Worm (Caenorhabditis elegans) whole organism, L2 larva: Measurements from ENCODE around the gene pmp-4.

Source experiments
- C34F6.9 ChIP-seq: fragments of 150-350 bp; optimal IDR thresholded peaks from 2 replicates; lab custom pipeline; 2014; ENCODE audit warnings: missing biosample characterization, missing genetic modification characterization
- F13H6.1 ChIP-seq: sonication (generic microtip); optimal IDR thresholded peaks from 2 replicates; lab custom pipeline; 2016; ENCODE audit warnings: missing genetic modification characterization, missing compliant biosample characterization
- ama-1 ChIP-seq: fragments of 150-350 bp; optimal IDR thresholded peaks from 2 replicates; lab custom pipeline; 2018; ENCODE audit warnings: inconsistent platforms
- nhr-12 ChIP-seq: fragments of 150-350 bp; optimal IDR thresholded peaks from 2 replicates; lab custom pipeline; 2014; ENCODE audit warnings: missing biosample characterization, missing genetic modification characterization
- sem-4 ChIP-seq: fragments of 150-350 bp; optimal IDR thresholded peaks from 2 replicates; lab custom pipeline; 2014; ENCODE audit warnings: missing biosample characterization, missing genetic modification reagents, missing genetic modification characterization

Gene pmp-4

ce11 chrIV:17361143-17361542 is 44.3 kb downstream of the pmp-4 start, which contains the start of gene clec-202:
Gene clec-202 (plus strand): TSS chrIV:17361443.
- no peak for TF ChIP-seq sem-4 (tag; lab: Kevin White, UChicago)
- no peak for TF ChIP-seq nhr-12
- no peak for TF ChIP-seq ama-1 (lab: Kevin White, UChicago)
- TF ChIP-seq F13H6.1: no peak
- no peak for TF ChIP-seq C34F6.9 (tag; lab: Kevin White, UChicago)
